Worm (Caenorhabditis elegans) whole organism, late embryonic: Measurements from ENCODE around the gene tag-244.

Experiments used
- fkh-10 ChIP-seq: fragments of 150-350 bp; optimal IDR thresholded peaks from 2 replicates; lab custom pipeline; 2014; ENCODE audit warnings: missing biosample characterization, missing genetic modification reagents, missing genetic modification characterization
- unc-55 ChIP-seq: sonication (generic microtip); optimal IDR thresholded peaks from 2 replicates; lab custom pipeline; 2017; ENCODE audit warnings: missing biosample characterization, missing genetic modification reagents, missing genetic modification characterization

- TF ChIP-seq unc-55 (GFP tag; lab: Kevin White, UChicago) (no peak), fkh-10 (no peak)
Measured at ce11 chrIV:1523418-1523817, 27.3 kb upstream of the tag-244 start, which contains the start of gene K03H6.1.
